ENCODE assay signal across 3 fruit fly cellular contexts in the genomic region with DNA sequence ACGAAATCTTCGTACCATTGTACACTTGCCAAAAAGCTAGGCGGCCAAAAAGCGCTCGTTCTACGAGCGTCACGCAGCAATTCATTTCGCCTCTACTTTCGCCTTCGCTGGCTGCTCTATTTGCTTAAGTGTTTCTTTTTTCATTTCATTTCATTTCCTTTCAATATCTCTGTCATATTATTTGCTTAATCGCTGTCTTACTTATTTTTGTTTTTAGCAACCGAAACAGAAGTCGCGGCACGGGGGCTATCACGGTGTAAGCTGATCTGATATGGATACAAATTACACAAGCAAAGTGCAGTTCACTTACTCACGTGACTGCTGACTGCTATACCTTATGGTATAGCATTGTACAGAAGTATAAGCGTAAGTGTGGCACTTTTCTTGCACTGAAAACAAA.
TF ChIP-seq lines count a peak whose summit lies in the region.

No protein-coding gene starts in this region.

TF ChIP-seq in whole organism, adult, 20 proteins besides CTCF, POLR2A, EP300 and RAD21:
- peak; percentile 78 for TF ChIP-seq tj (GFP tag; optimal IDR thresholded peaks at IDR 0.05; lab: Kevin White, UChicago)
- TF ChIP-seq CG14711 (tag; optimal IDR thresholded peaks at IDR 0.05; lab: Kevin White, UChicago) = no peak
- no peak for TF ChIP-seq ovo (GFP tag; optimal IDR thresholded peaks at IDR 0.05; lab: Kevin White, UChicago)
- no peak for TF ChIP-seq CG5204 (GFP tag; optimal IDR thresholded peaks at IDR 0.05; lab: Kevin White, UChicago)

TF ChIP-seq in whole organism, prepupa, 60 proteins besides CTCF, POLR2A, EP300 and RAD21:
- TF ChIP-seq Eip78C (GFP tag; lab: Kevin White, UChicago) (peak; percentile 37), Smox (GFP tag; optimal IDR thresholded peaks at IDR 0.05; lab: Kevin White, UChicago) (no peak)

TF ChIP-seq in whole organism, wandering third instar larva, 38 proteins besides CTCF, POLR2A, EP300 and RAD21:
- no peak for TF ChIP-seq brk (GFP tag; optimal IDR thresholded peaks at IDR 0.05; lab: Kevin White, UChicago)
- TF ChIP-seq Dfd (GFP tag; optimal IDR thresholded peaks at IDR 0.05; lab: Kevin White, UChicago) = no peak
- TF ChIP-seq OdsH (GFP tag; optimal IDR thresholded peaks at IDR 0.05; lab: Kevin White, UChicago) = peak; percentile 39
- no peak for TF ChIP-seq pan (optimal IDR thresholded peaks at IDR 0.05; lab: Kevin White, UChicago)
- TF ChIP-seq woc (GFP tag; optimal IDR thresholded peaks at IDR 0.05; lab: Kevin White, UChicago) = no peak
- TF ChIP-seq rgr (GFP tag; optimal IDR thresholded peaks at IDR 0.05; lab: Kevin White, UChicago) = peak; percentile 38
- TF ChIP-seq Hr83 (GFP tag; optimal IDR thresholded peaks at IDR 0.05; lab: Kevin White, UChicago; ENCODE audit: poor library complexity, severe bottlenecking) = peak; percentile 0
- TF ChIP-seq h (GFP tag; optimal IDR thresholded peaks at IDR 0.05; lab: Kevin White, UChicago) = peak; percentile 57
- peak; percentile 23 for TF ChIP-seq fru (GFP tag; optimal IDR thresholded peaks at IDR 0.05; lab: Kevin White, UChicago)
- TF ChIP-seq ey (GFP tag; optimal IDR thresholded peaks at IDR 0.05; lab: Kevin White, UChicago) = no peak
